Fruit fly (Drosophila melanogaster) whole organism, embryonic: ENCODE measurements around the gene CG42824.

Experiments
- C15 ChIP-seq: fragments of 200-800 bp; sonication (Bioruptor generic); IDR thresholded peaks from 3 replicates; pipeline ENCODE4 v1.3.6; 2022; ENCODE audit warnings: missing biosample characterization, missing genetic modification characterization
- CG10366 ChIP-seq: fragments of 200-800 bp; sonication (Bioruptor generic); IDR thresholded peaks from 2 replicates; pipeline ENCODE4 v1.3.6; 2022; ENCODE audit warnings: missing biosample characterization, missing genetic modification characterization
- CG11085 ChIP-seq: fragments of 200-800 bp; sonication (Bioruptor generic); IDR thresholded peaks from 2 replicates; pipeline ENCODE4 v1.3.6; 2022; ENCODE audit warnings: missing biosample characterization, missing genetic modification characterization
- CG11560 ChIP-seq: fragments of 200-800 bp; sonication (Bioruptor generic); IDR thresholded peaks from 3 replicates; pipeline ENCODE4 v1.3.6; 2022; ENCODE audit warnings: missing biosample characterization, missing genetic modification characterization
- CG11723 ChIP-seq: fragments of 200-800 bp; sonication (Bioruptor generic); optimal IDR thresholded peaks from 2 replicates; lab custom pipeline; 2017; ENCODE audit warnings: missing biosample characterization, mild to moderate bottlenecking, missing genetic modification characterization
- CG12769 ChIP-seq: fragments of 200-800 bp; sonication (Bioruptor generic); optimal IDR thresholded peaks from 2 replicates; lab custom pipeline; 2019; ENCODE audit warnings: missing biosample characterization, mild to moderate bottlenecking, missing genetic modification characterization, moderate library complexity
- CG15269 ChIP-seq: fragments of 200-800 bp; sonication (Bioruptor generic); optimal IDR thresholded peaks from 2 replicates; lab custom pipeline; 2018; ENCODE audit warnings: missing biosample characterization, mild to moderate bottlenecking, missing genetic modification characterization, moderate library complexity
- CG1529 ChIP-seq: fragments of 200-800 bp; sonication (Bioruptor generic); optimal IDR thresholded peaks from 3 replicates; lab custom pipeline; 2018; ENCODE audit warnings: missing biosample characterization, missing genetic modification characterization
- CG17385 ChIP-seq: fragments of 200-800 bp; sonication (Bioruptor generic); optimal IDR thresholded peaks from 3 replicates; lab custom pipeline; 2018; ENCODE audit warnings: missing biosample characterization, mild to moderate bottlenecking, missing genetic modification characterization
- CG17802 ChIP-seq: fragments of 200-800 bp; sonication (Bioruptor generic); optimal IDR thresholded peaks from 2 replicates; lab custom pipeline; 2018; ENCODE audit warnings: missing biosample characterization, mild to moderate bottlenecking, missing genetic modification characterization, moderate library complexity
- CG18011 ChIP-seq: fragments of 200-800 bp; sonication (Bioruptor generic); optimal IDR thresholded peaks from 2 replicates; lab custom pipeline; 2017; ENCODE audit warnings: missing biosample characterization, missing genetic modification characterization, mild to moderate bottlenecking, moderate library complexity, missing genotype
- CG2120 ChIP-seq: fragments of 200-800 bp; sonication (Bioruptor generic); optimal IDR thresholded peaks from 3 replicates; lab custom pipeline; 2016; ENCODE audit warnings: missing biosample characterization, missing genetic modification characterization
- CG3407 ChIP-seq: fragments of 200-800 bp; sonication (Bioruptor generic); optimal IDR thresholded peaks from 2 replicates; lab custom pipeline; 2018; ENCODE audit warnings: missing biosample characterization, mild to moderate bottlenecking, missing genetic modification characterization
- CG3847 ChIP-seq: fragments of 200-800 bp; sonication (Bioruptor generic); IDR thresholded peaks from 2 replicates; pipeline ENCODE4 v1.3.6; 2022; ENCODE audit warnings: missing biosample characterization, missing genetic modification characterization
- CG4360 ChIP-seq: fragments of 200-800 bp; sonication (Bioruptor generic); IDR thresholded peaks from 2 replicates; pipeline ENCODE4 v1.3.6; 2022; ENCODE audit warnings: missing biosample characterization, missing genetic modification characterization
- CG4404 ChIP-seq: fragments of 200-800 bp; sonication (Bioruptor generic); IDR thresholded peaks from 2 replicates; pipeline ENCODE4 v1.3.6; 2022; ENCODE audit warnings: missing biosample characterization, missing genetic modification characterization
- CG4730 ChIP-seq: fragments of 200-800 bp; sonication (Bioruptor generic); IDR thresholded peaks from 2 replicates; pipeline ENCODE4 v1.3.6; 2022; ENCODE audit warnings: missing biosample characterization, missing genetic modification characterization
- CG4820 ChIP-seq: fragments of 200-800 bp; sonication (Bioruptor generic); optimal IDR thresholded peaks from 3 replicates; lab custom pipeline; 2016; ENCODE audit warnings: missing biosample characterization, missing genetic modification characterization
- CG7556 ChIP-seq: fragments of 200-800 bp; sonication (Bioruptor generic); optimal IDR thresholded peaks from 2 replicates; lab custom pipeline; 2017; ENCODE audit warnings: missing biosample characterization, mild to moderate bottlenecking, missing genetic modification characterization
- CG7987 ChIP-seq: fragments of 200-800 bp; sonication (Bioruptor generic); optimal IDR thresholded peaks from 2 replicates; lab custom pipeline; 2018; ENCODE audit warnings: missing biosample characterization, mild to moderate bottlenecking, missing genetic modification characterization, moderate library complexity
- CG8359 ChIP-seq: fragments of 200-800 bp; sonication (Bioruptor generic); optimal IDR thresholded peaks from 2 replicates; lab custom pipeline; 2017; ENCODE audit warnings: missing biosample characterization, mild to moderate bottlenecking, missing genetic modification characterization, borderline replicate concordance
- CG8924 ChIP-seq: fragments of 200-800 bp; optimal IDR thresholded peaks from 3 replicates; lab custom pipeline; 2019; ENCODE audit warnings: missing biosample characterization, mild to moderate bottlenecking, missing genetic modification characterization, moderate library complexity
- CG8944 ChIP-seq: fragments of 200-800 bp; sonication (Bioruptor generic); optimal IDR thresholded peaks from 3 replicates; lab custom pipeline; 2016; ENCODE audit warnings: missing biosample characterization, missing genetic modification characterization
- H15 ChIP-seq: fragments of 200-800 bp; sonication (Bioruptor generic); IDR thresholded peaks from 3 replicates; pipeline ENCODE4 v1.3.6; 2022; ENCODE audit warnings: missing biosample characterization, missing genetic modification characterization
- Med ChIP-seq: fragments of 200-800 bp; sonication (Bioruptor generic); peaks from one replicate; lab custom pipeline; 2016; ENCODE audit warnings: missing biosample characterization, missing genetic modification characterization, mild to moderate bottlenecking, inconsistent platforms, moderate library complexity
- Meics ChIP-seq: fragments of 200-800 bp; sonication (Bioruptor generic); optimal IDR thresholded peaks from 2 replicates; lab custom pipeline; 2017; ENCODE audit warnings: missing biosample characterization, mild to moderate bottlenecking, missing genetic modification characterization
- Mrtf ChIP-seq: fragments of 200-800 bp; sonication (Bioruptor generic); IDR thresholded peaks from 3 replicates; pipeline ENCODE4 v1.3.6; 2022; ENCODE audit warnings: missing biosample characterization, missing genetic modification characterization
- NC2α ChIP-seq: fragments of 200-800 bp; sonication (Bioruptor generic); optimal IDR thresholded peaks from 2 replicates; lab custom pipeline; 2016; ENCODE audit warnings: missing biosample characterization, missing genetic modification characterization
- al ChIP-seq: fragments of 200-800 bp; sonication (Bioruptor generic); IDR thresholded peaks from 2 replicates; pipeline ENCODE4 v1.3.6; 2022; ENCODE audit warnings: missing biosample characterization, missing genetic modification characterization
- aop ChIP-seq: fragments of 200-800 bp; sonication (Bioruptor generic); IDR thresholded peaks from 2 replicates; pipeline ENCODE4 v1.3.6; 2022; ENCODE audit warnings: missing biosample characterization, missing genetic modification characterization
- ara ChIP-seq: fragments of 200-800 bp; sonication (Bioruptor generic); IDR thresholded peaks from 2 replicates; pipeline ENCODE4 v1.3.6; 2022; ENCODE audit warnings: missing biosample characterization, missing genetic modification characterization
- chif ChIP-seq, 2 experiments: fragments of 200-800 bp; sonication (Bioruptor generic); optimal IDR thresholded peaks; 3 replicates each; lab custom pipeline; 2016; ENCODE audit warnings: missing biosample characterization in 2 of 2, missing genetic modification characterization in 2 of 2
- dati ChIP-seq: fragments of 200-800 bp; sonication (Bioruptor generic); IDR thresholded peaks from 2 replicates; pipeline ENCODE4 v1.3.6; 2022; ENCODE audit warnings: missing biosample characterization, missing genetic modification characterization
- exex ChIP-seq: fragments of 200-800 bp; sonication (Bioruptor generic); optimal IDR thresholded peaks from 4 replicates; lab custom pipeline; 2018; ENCODE audit warnings: missing biosample characterization, mild to moderate bottlenecking, missing genetic modification characterization, moderate library complexity
- gfzf ChIP-seq: fragments of 200-800 bp; sonication (Bioruptor generic); optimal IDR thresholded peaks from 2 replicates; lab custom pipeline; 2016; ENCODE audit warnings: missing biosample characterization, mild to moderate bottlenecking, missing genetic modification characterization, moderate library complexity
- gsb-n ChIP-seq: fragments of 200-800 bp; sonication (Bioruptor generic); optimal IDR thresholded peaks from 3 replicates; lab custom pipeline; 2018; ENCODE audit warnings: missing biosample characterization, mild to moderate bottlenecking, missing genetic modification characterization
- hth ChIP-seq: fragments of >200 bp; optimal IDR thresholded peaks from 2 replicates; lab custom pipeline; 2017; ENCODE audit warnings: inconsistent platforms
- ken ChIP-seq: fragments of 200-800 bp; sonication (Bioruptor generic); IDR thresholded peaks from 3 replicates; pipeline ENCODE4 v1.3.6; 2022; ENCODE audit warnings: missing biosample characterization, missing genetic modification characterization
- lbe ChIP-seq: fragments of 200-800 bp; sonication (Bioruptor generic); optimal IDR thresholded peaks from 2 replicates; lab custom pipeline; 2016; ENCODE audit warnings: missing biosample characterization, mild to moderate bottlenecking, missing genetic modification characterization
- lilli ChIP-seq: fragments of 200-800 bp; sonication (Bioruptor generic); optimal IDR thresholded peaks from 3 replicates; lab custom pipeline; 2016; ENCODE audit warnings: missing biosample characterization, missing genetic modification characterization
- maf-S ChIP-seq: fragments of 200-800 bp; sonication (Bioruptor generic); optimal IDR thresholded peaks from 2 replicates; lab custom pipeline; 2016; ENCODE audit warnings: missing biosample characterization, missing genetic modification characterization
- nau ChIP-seq: fragments of 200-800 bp; sonication (Bioruptor generic); optimal IDR thresholded peaks from 3 replicates; lab custom pipeline; 2017; ENCODE audit warnings: missing biosample characterization, mild to moderate bottlenecking, missing genetic modification characterization, missing genetic modification reagents
- nerfin-1 ChIP-seq: fragments of 200-800 bp; sonication (Bioruptor generic); optimal IDR thresholded peaks from 3 replicates; lab custom pipeline; 2019; ENCODE audit warnings: missing biosample characterization, mild to moderate bottlenecking, missing genetic modification characterization, moderate library complexity
- peb ChIP-seq: fragments of 200-800 bp; sonication (Bioruptor generic); IDR thresholded peaks from 2 replicates; pipeline ENCODE4 v1.3.6; 2022; ENCODE audit warnings: missing biosample characterization, missing genetic modification characterization
- seq ChIP-seq: fragments of 200-800 bp; sonication (Bioruptor generic); IDR thresholded peaks from 2 replicates; pipeline ENCODE4 v1.3.6; 2022; ENCODE audit warnings: missing biosample characterization, missing genetic modification characterization
- sna ChIP-seq: fragments of 200-800 bp; sonication (Bioruptor generic); IDR thresholded peaks from 2 replicates; pipeline ENCODE4 v1.3.6; 2022; ENCODE audit warnings: missing biosample characterization, missing genetic modification characterization; ENCODE audit not compliant: partially characterized antibody
- sob ChIP-seq: fragments of 200-800 bp; sonication (Bioruptor generic); IDR thresholded peaks from 2 replicates; pipeline ENCODE4 v1.3.6; 2022; ENCODE audit warnings: missing biosample characterization, missing genetic modification characterization
- sr ChIP-seq: fragments of 200-800 bp; sonication (Bioruptor generic); IDR thresholded peaks from 3 replicates; pipeline ENCODE4 v1.3.6; 2022; ENCODE audit warnings: missing biosample characterization, missing genetic modification characterization
- stc ChIP-seq: fragments of 200-800 bp; sonication (Bioruptor generic); IDR thresholded peaks from 2 replicates; pipeline ENCODE4 v1.3.6; 2022; ENCODE audit warnings: missing biosample characterization, missing genetic modification characterization
- trh ChIP-seq: fragments of 200-800 bp; sonication (Bioruptor generic); optimal IDR thresholded peaks from 2 replicates; lab custom pipeline; 2016; ENCODE audit warnings: missing biosample characterization, missing genetic modification characterization
- yki ChIP-seq: fragments of >200 bp; optimal IDR thresholded peaks from 3 replicates; lab custom pipeline; 2018

The CG42824 gene

DNA sequence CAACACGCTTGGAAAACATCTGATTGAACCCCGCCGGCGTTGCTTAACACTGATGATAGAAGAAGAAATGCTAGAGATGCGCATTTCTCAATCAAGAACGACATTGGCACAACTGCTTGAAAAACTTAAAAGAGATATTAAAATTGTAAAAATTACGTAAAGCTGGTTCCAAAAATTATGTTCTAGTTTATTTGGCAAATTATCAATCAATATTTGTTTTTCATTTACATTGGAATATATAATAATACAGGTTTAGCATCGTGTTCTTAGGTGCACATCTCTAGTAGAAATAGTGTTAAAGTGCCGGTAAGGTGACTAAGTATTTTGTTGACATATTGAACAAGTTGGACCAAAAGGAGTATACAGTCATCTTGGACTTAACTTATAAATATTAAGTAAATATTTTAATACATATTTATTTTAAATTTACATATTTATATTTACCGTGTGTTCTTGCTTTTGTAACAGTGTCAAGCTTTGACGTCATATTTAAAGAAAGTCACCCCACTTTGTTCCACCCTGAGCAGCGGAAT, 14.9 kb downstream of the CG42824 start, which contains the start of the genes Brf and sds22 (continued):
- peak; percentile 87 for TF ChIP-seq peb (GFP tag; lab: Robert Waterston, UW)
- TF ChIP-seq gfzf (GFP tag; lab: Kevin White, UChicago): peak; percentile 34
- TF ChIP-seq CG7556 (GFP tag; lab: Kevin White, UChicago): peak; percentile 94
- TF ChIP-seq CG4360: peak; percentile 52
- TF ChIP-seq CG11723 (GFP tag; lab: Kevin White, UChicago): peak; percentile 88
- peak; percentile 72; the same call in 1 of the 2 replicates for TF ChIP-seq sna
- TF ChIP-seq CG3407: peak; percentile 85
- TF ChIP-seq CG4730 (GFP tag; lab: Robert Waterston, UW): peak; percentile 90
- TF ChIP-seq ken (GFP tag; lab: Robert Waterston, UW): peak; percentile 93
- TF ChIP-seq CG15269 (tag; lab: Kevin White, UChicago): peak; percentile 95
- peak; percentile 77 for TF ChIP-seq dati (GFP tag; lab: Robert Waterston, UW)
- no peak for TF ChIP-seq hth
- TF ChIP-seq Meics (GFP tag; lab: Kevin White, UChicago): peak; percentile 94
- TF ChIP-seq seq (GFP tag; lab: Robert Waterston, UW): peak; percentile 85
- TF ChIP-seq CG3847 (GFP tag; lab: Robert Waterston, UW): peak; percentile 97
- peak; percentile 85 for TF ChIP-seq stc
- peak; percentile 84 for TF ChIP-seq CG18011
- peak; percentile 60; the same call in 1 of the 2 replicates for TF ChIP-seq aop (GFP tag; lab: Robert Waterston, UW)
- peak; percentile 96 for TF ChIP-seq maf-S
- peak; percentile 86 for TF ChIP-seq CG1529 (GFP tag; lab: Kevin White, UChicago)
- peak; percentile 87 for TF ChIP-seq CG11560 (tag; lab: Robert Waterston, UW)
- peak; percentile 91 for TF ChIP-seq CG10366 (GFP tag; lab: Robert Waterston, UW)
- peak; percentile 93 for TF ChIP-seq gsb-n
- TF ChIP-seq chif (GFP tag; optimal IDR thresholded peaks at IDR 0.05; lab: Kevin White, UChicago): peak; percentile 95 to 96
- peak; percentile 93 for TF ChIP-seq nerfin-1 (tag; lab: Kevin White, UChicago)
- peak; percentile 96 for TF ChIP-seq CG4820 (GFP tag; lab: Kevin White, UChicago)
- peak; percentile 90 for TF ChIP-seq Mrtf
- TF ChIP-seq lbe (GFP tag; lab: Kevin White, UChicago): peak; percentile 93
- peak; percentile 97 for TF ChIP-seq CG8944 (GFP tag; lab: Kevin White, UChicago)
- TF ChIP-seq CG11085 (GFP tag; lab: Robert Waterston, UW): peak; percentile 84
- TF ChIP-seq trh (GFP tag; lab: Kevin White, UChicago): peak; percentile 93
- TF ChIP-seq CG8924: peak; percentile 96
- peak; percentile 92 for TF ChIP-seq al (GFP tag; lab: Robert Waterston, UW)
- TF ChIP-seq yki (lab: Kevin White, UChicago): no peak
- TF ChIP-seq ara (GFP tag; lab: Robert Waterston, UW): peak; percentile 91
- TF ChIP-seq lilli (GFP tag; lab: Kevin White, UChicago): peak; percentile 98
- TF ChIP-seq sob (GFP tag; lab: Robert Waterston, UW): peak; percentile 96
- peak; percentile 98 for TF ChIP-seq CG2120 (GFP tag; lab: Kevin White, UChicago)
- peak; percentile 80 for TF ChIP-seq CG8359 (GFP tag; lab: Kevin White, UChicago)
- TF ChIP-seq nau (GFP tag; lab: Kevin White, UChicago): peak; percentile 83
- TF ChIP-seq C15: peak; percentile 87; the same call in 2 of the 3 replicates
- TF ChIP-seq NC2α: peak; percentile 89
- TF ChIP-seq H15 (GFP tag; lab: Robert Waterston, UW): peak; percentile 90
- peak; percentile 95 for TF ChIP-seq CG4404 (GFP tag; lab: Robert Waterston, UW)
- peak; percentile 48; the same call in 2 of the 3 replicates for TF ChIP-seq sr (GFP tag; lab: Robert Waterston, UW)
- peak; percentile 84 for TF ChIP-seq exex (tag; lab: Kevin White, UChicago)
- peak; percentile 99 for TF ChIP-seq CG17385 (GFP tag; lab: Kevin White, UChicago)
- TF ChIP-seq CG12769 (tag; lab: Kevin White, UChicago): peak; percentile 95
- TF ChIP-seq CG17802 (tag; lab: Kevin White, UChicago): peak; percentile 81
- peak; percentile 99 for TF ChIP-seq Med (GFP tag; lab: Kevin White, UChicago)
- TF ChIP-seq CG7987 (GFP tag; lab: Kevin White, UChicago): peak; percentile 70
